Worm (Caenorhabditis elegans) whole organism, L2 larva: ENCODE data around the gene F31D5.1.
A peak's percentile ranks its signal among the peaks of the same experiment; 100 is the strongest.

Experiments used
- C34F6.9 ChIP-seq: fragments of 150-350 bp; optimal IDR thresholded peaks from 2 replicates; lab custom pipeline; 2014; ENCODE audit warnings: missing biosample characterization, missing genetic modification characterization
- F13H6.1 ChIP-seq: sonication (generic microtip); optimal IDR thresholded peaks from 2 replicates; lab custom pipeline; 2016; ENCODE audit warnings: missing genetic modification characterization, missing compliant biosample characterization
- R02D3.7 ChIP-seq: fragments of 150-350 bp; optimal IDR thresholded peaks from 2 replicates; lab custom pipeline; 2014; ENCODE audit warnings: missing biosample characterization, missing genetic modification characterization
- Y55F3AM.14 ChIP-seq: fragments of 200-800 bp; sonication (Bioruptor generic); optimal IDR thresholded peaks from 2 replicates; lab custom pipeline; 2018; ENCODE audit warnings: mild to moderate bottlenecking, missing genetic modification characterization, missing compliant biosample characterization
- ZK546.5 ChIP-seq: sonication (generic microtip); optimal IDR thresholded peaks from 2 replicates; lab custom pipeline; 2017; ENCODE audit warnings: missing biosample characterization, missing genetic modification characterization
- alr-1 ChIP-seq: fragments of 150-350 bp; optimal IDR thresholded peaks from 2 replicates; lab custom pipeline; 2014; ENCODE audit warnings: missing biosample characterization, missing genetic modification characterization
- blmp-1 ChIP-seq: sonication (generic microtip); optimal IDR thresholded peaks from 2 replicates; lab custom pipeline; 2017; ENCODE audit warnings: missing genetic modification characterization, mild to moderate bottlenecking, missing compliant biosample characterization, antibody characterized with exemption, moderate library complexity; ENCODE audit not compliant: insufficient read depth
- ceh-16 ChIP-seq: fragments of 150-350 bp; optimal IDR thresholded peaks from 2 replicates; lab custom pipeline; 2014; ENCODE audit warnings: missing biosample characterization, missing genetic modification characterization
- crh-2 ChIP-seq: sonication (generic microtip); optimal IDR thresholded peaks from 2 replicates; lab custom pipeline; 2017; ENCODE audit warnings: missing biosample characterization, missing genetic modification characterization
- dmd-4 ChIP-seq: sonication (generic microtip); optimal IDR thresholded peaks from 2 replicates; lab custom pipeline; 2017; ENCODE audit warnings: missing biosample characterization, missing genetic modification characterization
- egl-27 ChIP-seq: sonication (generic microtip); optimal IDR thresholded peaks from 3 replicates; lab custom pipeline; 2017; ENCODE audit warnings: missing biosample characterization, missing genetic modification reagents, missing genetic modification characterization
- fos-1 ChIP-seq: fragments of 150-350 bp; optimal IDR thresholded peaks from 2 replicates; lab custom pipeline; 2014; ENCODE audit warnings: missing biosample characterization, missing genetic modification characterization
- gmeb-1 ChIP-seq: fragments of 150-350 bp; optimal IDR thresholded peaks from 2 replicates; lab custom pipeline; 2014; ENCODE audit warnings: missing biosample characterization, missing genetic modification characterization
- lin-11 ChIP-seq: fragments of 150-350 bp; sonication (generic microtip); optimal IDR thresholded peaks from 2 replicates; lab custom pipeline; 2014; ENCODE audit warnings: missing biosample characterization, missing genetic modification characterization, inconsistent platforms, mixed read lengths
- lin-13 ChIP-seq: fragments of 150-350 bp; optimal IDR thresholded peaks from 2 replicates; lab custom pipeline; 2014; ENCODE audit warnings: missing biosample characterization, missing genetic modification reagents, missing genetic modification characterization
- lin-39 ChIP-seq: fragments of 150-350 bp; optimal IDR thresholded peaks from 2 replicates; lab custom pipeline; 2014; ENCODE audit warnings: missing biosample characterization, missing genetic modification reagents, missing genetic modification characterization
- lsy-2 ChIP-seq, 2 experiments: fragments of 150-350 bp in 1 of 2; sonication (generic microtip) in 1 of 2; optimal IDR thresholded peaks; 2 replicates each; lab custom pipeline; 2014 to 2017; ENCODE audit warnings: missing biosample characterization in 2 of 2, missing genetic modification characterization in 2 of 2
- mbf-1 ChIP-seq: sonication (generic microtip); optimal IDR thresholded peaks from 2 replicates; lab custom pipeline; 2017; ENCODE audit warnings: missing biosample characterization, missing genetic modification characterization
- mdl-1 ChIP-seq, 2 experiments: fragments of 150-350 bp in 1 of 2; sonication (generic microtip) in 1 of 2; optimal IDR thresholded peaks; 2 replicates each; lab custom pipeline; 2017; ENCODE audit warnings: missing biosample characterization in 2 of 2, missing genetic modification characterization in 2 of 2
- nhr-10 ChIP-seq: sonication (generic microtip); optimal IDR thresholded peaks from 2 replicates; lab custom pipeline; 2017; ENCODE audit warnings: missing biosample characterization, missing genetic modification characterization
- nhr-12 ChIP-seq: fragments of 150-350 bp; optimal IDR thresholded peaks from 2 replicates; lab custom pipeline; 2014; ENCODE audit warnings: missing biosample characterization, missing genetic modification characterization
- nhr-129 ChIP-seq: fragments of 150-350 bp; optimal IDR thresholded peaks from 2 replicates; lab custom pipeline; 2014; ENCODE audit warnings: missing biosample characterization, missing genetic modification characterization
- nhr-23 ChIP-seq: fragments of 150-350 bp; optimal IDR thresholded peaks from 2 replicates; lab custom pipeline; 2014; ENCODE audit warnings: missing biosample characterization, missing genetic modification reagents, missing genetic modification characterization
- nhr-25 ChIP-seq: fragments of 150-350 bp; sonication (generic microtip); optimal IDR thresholded peaks from 3 replicates; lab custom pipeline; 2014; ENCODE audit warnings: missing biosample characterization, missing genetic modification characterization
- nhr-6 ChIP-seq: fragments of 150-350 bp; optimal IDR thresholded peaks from 2 replicates; lab custom pipeline; 2014; ENCODE audit warnings: missing biosample characterization, missing genetic modification characterization
- nhr-77 ChIP-seq: fragments of 150-350 bp; optimal IDR thresholded peaks from 2 replicates; lab custom pipeline; 2014; ENCODE audit warnings: missing biosample characterization, missing genetic modification characterization
- peb-1 ChIP-seq: fragments of 150-350 bp; optimal IDR thresholded peaks from 2 replicates; lab custom pipeline; 2014; ENCODE audit warnings: missing biosample characterization, missing genetic modification characterization
- sem-4 ChIP-seq: fragments of 150-350 bp; optimal IDR thresholded peaks from 2 replicates; lab custom pipeline; 2014; ENCODE audit warnings: missing biosample characterization, missing genetic modification reagents, missing genetic modification characterization
- skn-1 ChIP-seq: sonication (generic microtip); optimal IDR thresholded peaks from 2 replicates; lab custom pipeline; 2017; ENCODE audit warnings: missing biosample characterization, missing genetic modification characterization
- sma-3 ChIP-seq: sonication (generic microtip); optimal IDR thresholded peaks from 2 replicates; lab custom pipeline; 2016; ENCODE audit warnings: missing genetic modification reagents, missing genetic modification characterization, missing compliant biosample characterization
- snpc-4 ChIP-seq: fragments of 150-350 bp; optimal IDR thresholded peaks from 2 replicates; lab custom pipeline; 2014; ENCODE audit warnings: missing biosample characterization, missing genetic modification characterization
- unc-55 ChIP-seq: fragments of 150-350 bp; sonication (generic microtip); optimal IDR thresholded peaks from 3 replicates; lab custom pipeline; 2014; ENCODE audit warnings: missing biosample characterization, missing genetic modification reagents, missing genetic modification characterization
- unc-62 ChIP-seq: fragments of 150-350 bp; optimal IDR thresholded peaks from 2 replicates; lab custom pipeline; 2014; ENCODE audit warnings: missing biosample characterization, missing genetic modification reagents, missing genetic modification characterization
- zag-1 ChIP-seq: fragments of 150-350 bp; optimal IDR thresholded peaks from 2 replicates; lab custom pipeline; 2014; ENCODE audit warnings: missing biosample characterization, missing genetic modification characterization
- ztf-1 ChIP-seq: fragments of 200-800 bp; sonication (Bioruptor generic); conservative IDR thresholded peaks from 2 replicates; pipeline ENCODE4 v1.3.6; 2022; ENCODE audit warnings: missing genetic modification characterization, missing compliant biosample characterization
- ztf-11 ChIP-seq: sonication (generic microtip); optimal IDR thresholded peaks from 2 replicates; lab custom pipeline; 2017; ENCODE audit warnings: missing biosample characterization, missing genetic modification characterization
- ztf-4 ChIP-seq: fragments of 150-350 bp; optimal IDR thresholded peaks from 2 replicates; lab custom pipeline; 2014; ENCODE audit warnings: missing biosample characterization, missing genetic modification characterization

F31D5.1 gene

DNA sequence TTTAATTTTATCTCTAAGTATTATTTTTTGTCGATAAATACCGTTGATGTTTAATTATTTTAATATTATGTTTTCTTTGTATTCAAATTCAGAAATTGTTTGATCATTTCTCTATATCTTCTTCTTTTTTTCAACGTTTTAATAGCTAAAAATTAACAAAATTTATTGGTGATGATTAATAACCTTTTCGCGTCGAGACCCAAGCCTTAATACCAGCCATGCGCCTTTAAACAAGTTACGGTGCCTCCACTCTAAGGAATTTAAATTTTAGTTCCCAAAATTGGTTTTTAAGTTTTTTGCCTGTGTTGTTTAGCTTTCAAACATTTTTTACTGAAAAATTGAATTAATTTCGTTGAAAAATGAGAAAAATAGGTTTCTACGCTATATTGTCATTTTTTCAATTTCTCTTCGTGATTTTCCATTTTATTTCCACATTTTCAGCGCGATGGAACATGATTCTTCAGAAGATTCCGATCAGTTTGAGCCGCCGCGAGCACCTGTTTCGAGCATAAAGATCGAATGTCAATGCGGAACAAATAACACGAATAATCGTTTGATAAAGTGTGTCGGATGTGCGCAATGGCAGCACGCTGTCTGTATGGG, 10.0 kb downstream of the F31D5.1 start, which contains the start of gene C16A11.3:
Gene C16A11.3 (plus strand): TSS at position 440 of the 603 bp plus-strand sequence.
- no peak for TF ChIP-seq lin-39
- no peak for TF ChIP-seq zag-1
- no peak for TF ChIP-seq lin-13
- TF ChIP-seq C34F6.9: no peak
- no peak for TF ChIP-seq ztf-11 (tag; lab: Kevin White, UChicago)
- TF ChIP-seq nhr-12 (tag; lab: Kevin White, UChicago): no peak

DNA sequence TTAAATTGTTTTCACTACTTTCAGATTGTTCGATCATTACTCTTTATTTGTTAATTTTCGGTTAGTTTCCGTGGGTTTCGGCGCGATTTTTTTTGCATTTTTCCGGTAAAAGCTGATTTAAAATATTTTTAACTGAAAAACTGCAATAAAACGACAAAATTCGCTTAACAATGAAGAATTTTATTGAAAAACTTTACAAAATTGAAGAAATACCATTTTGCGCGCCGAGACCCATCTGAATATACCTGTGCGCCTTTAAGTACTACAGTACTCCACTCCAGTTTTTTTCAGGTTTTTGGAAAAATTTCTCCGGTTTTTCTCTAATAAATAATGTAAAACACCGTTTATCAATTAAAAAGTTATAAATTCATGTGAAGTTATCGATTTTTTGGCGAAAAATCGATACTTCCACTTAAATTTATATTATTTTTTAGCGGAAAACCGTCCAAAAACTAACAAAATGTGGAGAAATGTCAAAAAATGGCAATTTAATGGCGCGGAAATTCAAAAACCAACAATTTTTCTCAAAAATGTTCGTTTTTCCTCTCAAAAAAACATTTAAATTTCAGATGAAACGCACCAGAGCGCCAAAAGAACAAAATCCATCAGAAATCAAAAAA, 11.8 kb downstream of the F31D5.1 start, which contains the start of gene C16A11.10:
Gene C16A11.10 (plus strand): TSS at position 570 of the 620 bp plus-strand sequence.
- no peak for TF ChIP-seq sem-4 (tag; lab: Kevin White, UChicago)
- TF ChIP-seq F13H6.1 (tag; lab: Kevin White, UChicago): no peak
- no peak for TF ChIP-seq zag-1
- TF ChIP-seq ZK546.5 (tag; lab: Kevin White, UChicago): no peak
- no peak for TF ChIP-seq ztf-11 (tag; lab: Kevin White, UChicago)
- TF ChIP-seq nhr-10 (tag; lab: Kevin White, UChicago): no peak
- TF ChIP-seq skn-1 (tag; lab: Kevin White, UChicago): no peak
- no peak for TF ChIP-seq crh-2 (tag; lab: Kevin White, UChicago)
- no peak for TF ChIP-seq snpc-4 (tag; lab: Kevin White, UChicago)
- TF ChIP-seq lin-39: no peak
- TF ChIP-seq lsy-2 (tag; optimal IDR thresholded peaks at IDR 0.05; lab: Kevin White, UChicago): no peak
- no peak for TF ChIP-seq nhr-25 (tag; lab: Kevin White, UChicago)
- TF ChIP-seq nhr-129 (tag; lab: Kevin White, UChicago): no peak
- no peak for TF ChIP-seq alr-1 (tag; lab: Kevin White, UChicago)
- TF ChIP-seq, all 48 proteins: peak for 0

ce11 chrII:4235959-4236358, 16.8 kb downstream of the F31D5.1 start, which contains the start of gene fbxc-43:
Gene fbxc-43, minus strand, starts transcription at chrII:4235996.
- no peak for TF ChIP-seq mbf-1 (tag; lab: Kevin White, UChicago)
- no peak for TF ChIP-seq sma-3 (GFP tag; lab: Kevin White, UChicago)
- TF ChIP-seq Y55F3AM.14 (GFP tag; lab: Kevin White, UChicago): no peak
- no peak for TF ChIP-seq unc-55
- no peak for TF ChIP-seq unc-62 (GFP tag; lab: Kevin White, UChicago)
- TF ChIP-seq peb-1 (tag; lab: Kevin White, UChicago): no peak
- TF ChIP-seq mdl-1 (tag; optimal IDR thresholded peaks at IDR 0.05; lab: Kevin White, UChicago): no peak
- no peak for TF ChIP-seq dmd-4 (tag; lab: Kevin White, UChicago)
- no peak for TF ChIP-seq egl-27 (tag; lab: Kevin White, UChicago)
- no peak for TF ChIP-seq snpc-4 (tag; lab: Kevin White, UChicago)
- TF ChIP-seq nhr-25 (tag; lab: Kevin White, UChicago): no peak
- TF ChIP-seq nhr-12 (tag; lab: Kevin White, UChicago): no peak
- no peak for TF ChIP-seq skn-1 (tag; lab: Kevin White, UChicago)
- TF ChIP-seq ztf-4 (tag; lab: Kevin White, UChicago): no peak
- no peak for TF ChIP-seq fos-1 (tag; lab: Kevin White, UChicago)
- no peak for TF ChIP-seq ceh-16 (tag; lab: Kevin White, UChicago)
- no peak for TF ChIP-seq nhr-6 (tag; lab: Kevin White, UChicago)
- no peak for TF ChIP-seq nhr-77
- TF ChIP-seq sem-4 (tag; lab: Kevin White, UChicago): no peak
- no peak for TF ChIP-seq zag-1

ce11 chrII:4237701-4238214, 18.6 kb downstream of the F31D5.1 start, which contains the start of the genes fbxc-44 and C16A11.2:
Gene fbxc-44, minus strand, starts transcription at chrII:4237751.
Gene C16A11.2, plus strand, starts transcription at chrII:4238203.
- TF ChIP-seq gmeb-1 (tag; lab: Kevin White, UChicago) (peak; percentile 51), F13H6.1 (tag; lab: Kevin White, UChicago) (peak; percentile 22), unc-55 (peak; percentile 45), blmp-1 (no peak), peb-1 (tag; lab: Kevin White, UChicago) (no peak), R02D3.7 (tag; lab: Kevin White, UChicago) (no peak), ztf-1 (GFP tag; lab: Robert Waterston, UW) (no peak), lin-11 (tag; lab: Kevin White, UChicago) (peak; percentile 18), nhr-129 (tag; lab: Kevin White, UChicago) (peak; percentile 5), zag-1 (no peak), mdl-1 (tag; optimal IDR thresholded peaks at IDR 0.05; lab: Kevin White, UChicago) (no peak), nhr-23 (tag; lab: Kevin White, UChicago) (no peak)
